Fruit fly (Drosophila melanogaster): Measurements from ENCODE around the gene Wdr81.

The Wdr81 gene

DNA sequence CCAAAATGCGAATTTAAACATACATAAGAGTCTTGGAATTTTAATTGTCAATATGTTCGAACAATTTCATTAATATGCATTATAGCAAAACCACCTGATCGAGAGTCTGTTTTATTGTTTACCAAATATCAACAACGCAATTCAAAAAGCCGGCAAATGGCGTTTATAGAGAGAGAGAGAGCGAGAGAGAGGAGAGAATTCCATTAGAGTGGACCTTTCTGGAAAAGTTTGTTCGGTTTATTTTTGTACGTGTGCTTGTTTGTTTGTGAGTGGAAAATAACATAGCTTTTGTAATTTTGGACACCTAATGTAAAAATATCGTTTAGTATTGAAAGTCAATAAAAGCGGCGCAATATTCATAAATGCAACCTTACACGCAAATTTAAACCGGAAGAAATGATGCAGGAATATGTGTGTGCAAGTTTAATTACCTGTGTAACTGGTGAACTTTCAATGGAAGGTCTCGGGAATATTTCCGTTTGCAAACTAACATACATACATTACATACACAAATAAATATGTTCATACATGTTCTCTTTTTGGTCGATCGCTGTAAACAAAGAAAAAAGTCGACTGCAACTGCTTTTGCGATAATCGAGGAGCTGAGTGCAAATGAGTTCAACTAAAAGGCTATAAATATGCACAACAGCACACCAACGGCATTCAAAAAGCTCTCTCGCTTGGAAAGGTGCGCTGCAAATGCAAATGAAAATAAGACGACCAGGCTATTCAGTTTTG lies 24.0 kb upstream of the Wdr81 start, which contains the start of gene CG6785 (continued):
- TF ChIP-seq lov (optimal IDR thresholded peaks at IDR 0.05) (no peak), lov (GFP tag; IDR thresholded peaks at IDR 0.05) (no peak), otp (GFP tag; IDR thresholded peaks at IDR 0.05) (peak; percentile 81), ham (GFP tag; IDR thresholded peaks at IDR 0.05) (no peak), Dp (GFP tag; optimal IDR thresholded peaks at IDR 0.05) (peak; percentile 18), fu2 (GFP tag; optimal IDR thresholded peaks at IDR 0.05) (no peak), peb (GFP tag; IDR thresholded peaks at IDR 0.05) (no peak), Meics (GFP tag; optimal IDR thresholded peaks at IDR 0.05) (peak; percentile 84), B-H1 (GFP tag; IDR thresholded peaks at IDR 0.05) (no peak; the same call in 2 of the 3 replicates), vvl (GFP tag; IDR thresholded peaks at IDR 0.05) (peak; percentile 77), CG2678 (tag; optimal IDR thresholded peaks at IDR 0.05) (peak; percentile 86), ttk (GFP tag; IDR thresholded peaks at IDR 0.05) (no peak), Trl (optimal IDR thresholded peaks at IDR 0.05) (peak; percentile 83 to 97), Trl (GFP tag; optimal IDR thresholded peaks at IDR 0.05) (peak; percentile 94), gcm (GFP tag; optimal IDR thresholded peaks at IDR 0.05) (peak; percentile 91), CG10543 (GFP tag; optimal IDR thresholded peaks at IDR 0.05) (peak; percentile 93), MESR4 (GFP tag; optimal IDR thresholded peaks at IDR 0.05) (peak; percentile 48), Tbp (GFP tag; optimal IDR thresholded peaks at IDR 0.05) (no peak), Sox102F (GFP tag; optimal IDR thresholded peaks at IDR 0.05) (peak; percentile 80), Dip3 (GFP tag; optimal IDR thresholded peaks at IDR 0.05) (peak; percentile 61), CG7786 (GFP tag; optimal IDR thresholded peaks at IDR 0.05) (peak; percentile 69), Dek (tag; optimal IDR thresholded peaks at IDR 0.05) (peak; percentile 72), Nf-YA (GFP tag; IDR thresholded peaks at IDR 0.05) (no peak; the same call in 1 of the 2 replicates), lab (GFP tag; optimal IDR thresholded peaks at IDR 0.05) (peak; percentile 94), CG34224 (GFP tag; IDR thresholded peaks at IDR 0.05; ENCODE audit: partially characterized antibody) (peak; percentile 26; the same call in 1 of the 3 replicates), CG5953 (GFP tag; IDR thresholded peaks at IDR 0.05) (peak; percentile 68; the same call in 1 of the 2 replicates), CG17186 (GFP tag; optimal IDR thresholded peaks at IDR 0.05) (peak; percentile 66), CG7556 (GFP tag; optimal IDR thresholded peaks at IDR 0.05) (peak; percentile 91), CG2120 (GFP tag; optimal IDR thresholded peaks at IDR 0.05) (peak; percentile 71), zen2 (GFP tag; IDR thresholded peaks at IDR 0.05; ENCODE audit: partially characterized antibody) (no peak), tll (GFP tag; optimal IDR thresholded peaks at IDR 0.05) (no peak), CG10959 (GFP tag; IDR thresholded peaks at IDR 0.05) (0 out of 2 replicates have a peak, but pooled peaks have one; percentile 11), H15 (GFP tag; IDR thresholded peaks at IDR 0.05) (no peak), disco-r (GFP tag; optimal IDR thresholded peaks at IDR 0.05) (peak; percentile 87), cg (GFP tag; optimal IDR thresholded peaks at IDR 0.05) (peak; percentile 43), kah (GFP tag; optimal IDR thresholded peaks at IDR 0.05) (peak; percentile 97), crol (GFP tag; IDR thresholded peaks at IDR 0.05) (no peak), CG9215 (GFP tag; IDR thresholded peaks at IDR 0.05) (no peak), Lim3 (GFP tag; IDR thresholded peaks at IDR 0.05) (no peak), H2.0 (GFP tag; IDR thresholded peaks at IDR 0.05) (no peak), CG2202 (tag; optimal IDR thresholded peaks at IDR 0.05) (peak; percentile 92), CG31224 (GFP tag; IDR thresholded peaks at IDR 0.05) (no peak), sqz (GFP tag; optimal IDR thresholded peaks at IDR 0.05) (peak; percentile 80), ase (GFP tag; IDR thresholded peaks at IDR 0.05) (no peak), unpg (GFP tag; optimal IDR thresholded peaks at IDR 0.05) (peak; percentile 81), Sox100B (GFP tag; optimal IDR thresholded peaks at IDR 0.05) (peak; percentile 90), CG30431 (GFP tag; optimal IDR thresholded peaks at IDR 0.05) (peak; percentile 19), CG3281 (GFP tag; optimal IDR thresholded peaks at IDR 0.05) (peak; percentile 76), CG3726 (GFP tag; IDR thresholded peaks at IDR 0.05) (no peak; the same call in 2 of the 3 replicates), tin (GFP tag; optimal IDR thresholded peaks at IDR 0.05) (peak; percentile 56)
